Fruit fly (Drosophila melanogaster) whole organism, embryonic: ENCODE data around the gene CG32857.

Experiments used
- BEAF-32 ChIP-seq: fragments of 200-800 bp; sonication (Bioruptor generic); optimal IDR thresholded peaks from 3 replicates; lab custom pipeline; 2017; ENCODE audit warnings: missing biosample characterization, missing genetic modification characterization, mild to moderate bottlenecking, moderate library complexity, missing genetic modification reagents
- CG15073 ChIP-seq: fragments of 200-800 bp; sonication (Bioruptor generic); optimal IDR thresholded peaks from 2 replicates; lab custom pipeline; 2016; ENCODE audit warnings: missing biosample characterization, missing genetic modification characterization
- CG7839 ChIP-seq: fragments of 200-800 bp; sonication (Bioruptor generic); optimal IDR thresholded peaks from 3 replicates; lab custom pipeline; 2018; ENCODE audit warnings: missing biosample characterization, mild to moderate bottlenecking, missing genetic modification characterization, moderate library complexity
- Doc3 ChIP-seq: fragments of 200-800 bp; sonication (Bioruptor generic); IDR thresholded peaks from 3 replicates; pipeline ENCODE4 v1.3.6; 2022; ENCODE audit warnings: missing biosample characterization, missing genetic modification characterization; ENCODE audit not compliant: partially characterized antibody
- Hr39 ChIP-seq: fragments of >200 bp; optimal IDR thresholded peaks from 2 replicates; lab custom pipeline; 2017
- NfI ChIP-seq: fragments of 200-800 bp; sonication (Bioruptor generic); optimal IDR thresholded peaks from 3 replicates; lab custom pipeline; 2018; ENCODE audit warnings: missing biosample characterization, mild to moderate bottlenecking, missing genetic modification characterization, moderate library complexity
- gcm2 ChIP-seq: fragments of 200-800 bp; sonication (Bioruptor generic); optimal IDR thresholded peaks from 2 replicates; lab custom pipeline; 2016; ENCODE audit warnings: missing biosample characterization, missing genetic modification characterization
- jumu ChIP-seq: fragments of 200-800 bp; sonication (Bioruptor generic); optimal IDR thresholded peaks from 3 replicates; lab custom pipeline; 2016; ENCODE audit warnings: missing biosample characterization, missing genetic modification characterization
- nau ChIP-seq: fragments of 200-800 bp; sonication (Bioruptor generic); optimal IDR thresholded peaks from 3 replicates; lab custom pipeline; 2017; ENCODE audit warnings: missing biosample characterization, mild to moderate bottlenecking, missing genetic modification characterization, missing genetic modification reagents
- otp ChIP-seq: fragments of 200-800 bp; sonication (Bioruptor generic); IDR thresholded peaks from 3 replicates; pipeline ENCODE4, ENCODE4 v1.3.6; 2022; ENCODE audit warnings: missing biosample characterization, missing genetic modification characterization
- tna ChIP-seq: fragments of 200-800 bp; sonication (Bioruptor generic); IDR thresholded peaks from 2 replicates; pipeline ENCODE4 v1.3.6; 2022; ENCODE audit warnings: missing biosample characterization, missing genetic modification characterization; ENCODE audit not compliant: partially characterized antibody

- TF ChIP-seq NfI (GFP tag; lab: Kevin White, UChicago) (no peak), BEAF-32 (GFP tag; lab: Kevin White, UChicago) (no peak), Hr39 (lab: Kevin White, UChicago) (no peak), tna (no peak), otp (GFP tag; lab: Robert Waterston, UW) (no peak), nau (GFP tag; lab: Kevin White, UChicago) (no peak), gcm2 (no peak), CG7839 (tag; lab: Kevin White, UChicago) (no peak), jumu (GFP tag; lab: Kevin White, UChicago) (no peak), CG15073 (GFP tag; lab: Kevin White, UChicago) (no peak), Doc3 (no peak)
Observed at dm6 chrX:21632213-21632612, 14.8 kb upstream of the CG32857 start.
